Worm (Caenorhabditis elegans): ENCODE measurements around the gene srsx-18.

The srsx-18 gene

DNA sequence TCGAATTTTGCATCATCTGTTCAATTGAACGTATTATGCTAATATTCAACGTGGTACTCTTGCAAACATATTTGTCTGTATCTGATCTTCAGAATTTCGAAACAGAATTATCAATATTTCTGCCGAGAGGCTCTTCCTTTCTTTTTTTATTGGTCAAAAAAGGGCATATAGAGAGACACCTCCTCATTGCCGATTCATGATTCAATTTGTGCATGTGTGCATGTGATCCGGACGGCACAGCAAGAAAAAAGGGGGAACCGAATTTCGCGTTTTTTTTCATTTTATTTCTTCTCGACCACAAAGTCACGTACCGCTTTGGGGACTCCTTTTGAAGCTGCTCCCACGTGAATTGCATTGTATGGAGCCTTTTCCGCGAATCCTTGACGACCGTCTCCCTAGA, 39.2 kb downstream of the srsx-18 start, which contains the start of gene mcp-1:
TSS of gene mcp-1 (plus strand) at position 292 of the 400 bp plus-strand sequence.
- TF ChIP-seq klf-2 (GFP tag; conservative IDR thresholded peaks at IDR 0.05) (no peak), ztf-29 (GFP tag; IDR thresholded peaks at IDR 0.05) (no peak), cog-1 (tag; optimal IDR thresholded peaks at IDR 0.05) (no peak), tab-1 (GFP tag; IDR thresholded peaks at IDR 0.05) (no peak), T22C8.4 (GFP tag; IDR thresholded peaks at IDR 0.05) (no peak), flt-1 (GFP tag; IDR thresholded peaks at IDR 0.05) (no peak), ref-1 (GFP tag; conservative IDR thresholded peaks at IDR 0.05) (no peak), med-1 (GFP tag; optimal IDR thresholded peaks at IDR 0.05; ENCODE audit: insufficient read depth) (no peak), ztf-23 (GFP tag; IDR thresholded peaks at IDR 0.05) (no peak)

DNA sequence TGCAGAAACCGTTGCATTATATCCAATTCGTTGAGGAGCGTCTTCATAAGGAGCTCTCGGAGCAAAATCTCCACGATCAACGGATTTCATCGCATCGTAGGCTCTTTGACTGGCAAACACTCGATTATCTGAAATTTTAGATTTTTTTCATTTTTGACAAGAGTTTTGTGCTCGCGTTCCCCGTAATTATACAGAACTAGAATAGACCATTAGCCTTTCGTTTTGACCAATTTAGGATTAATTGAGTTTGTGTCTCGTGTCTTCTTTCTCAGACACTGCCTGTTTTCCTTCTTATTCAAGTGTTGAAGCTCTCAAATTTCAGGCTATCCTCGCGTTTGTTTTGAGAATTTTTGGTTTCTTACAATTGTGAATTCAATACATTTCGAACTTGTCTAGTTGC, 40.8 kb downstream of the srsx-18 start:
- TF ChIP-seq ref-1 (GFP tag; conservative IDR thresholded peaks at IDR 0.05) (no peak), klf-2 (GFP tag; conservative IDR thresholded peaks at IDR 0.05) (no peak)

- TF ChIP-seq ztf-23 (GFP tag; IDR thresholded peaks at IDR 0.05) (no peak), tab-1 (GFP tag; IDR thresholded peaks at IDR 0.05) (no peak), flt-1 (GFP tag; IDR thresholded peaks at IDR 0.05) (no peak), ref-1 (GFP tag; conservative IDR thresholded peaks at IDR 0.05) (no peak), med-1 (GFP tag; optimal IDR thresholded peaks at IDR 0.05; ENCODE audit: insufficient read depth) (no peak), ztf-29 (GFP tag; IDR thresholded peaks at IDR 0.05) (no peak), T22C8.4 (GFP tag; IDR thresholded peaks at IDR 0.05) (no peak), cog-1 (tag; optimal IDR thresholded peaks at IDR 0.05) (no peak), klf-2 (GFP tag; conservative IDR thresholded peaks at IDR 0.05) (no peak)
Measured at ce11 chrV:5963696-5964095, 41.4 kb downstream of the srsx-18 start, which contains the start of gene pcm-1. Gene pcm-1 (minus strand): TSS chrV:5963882.

DNA sequence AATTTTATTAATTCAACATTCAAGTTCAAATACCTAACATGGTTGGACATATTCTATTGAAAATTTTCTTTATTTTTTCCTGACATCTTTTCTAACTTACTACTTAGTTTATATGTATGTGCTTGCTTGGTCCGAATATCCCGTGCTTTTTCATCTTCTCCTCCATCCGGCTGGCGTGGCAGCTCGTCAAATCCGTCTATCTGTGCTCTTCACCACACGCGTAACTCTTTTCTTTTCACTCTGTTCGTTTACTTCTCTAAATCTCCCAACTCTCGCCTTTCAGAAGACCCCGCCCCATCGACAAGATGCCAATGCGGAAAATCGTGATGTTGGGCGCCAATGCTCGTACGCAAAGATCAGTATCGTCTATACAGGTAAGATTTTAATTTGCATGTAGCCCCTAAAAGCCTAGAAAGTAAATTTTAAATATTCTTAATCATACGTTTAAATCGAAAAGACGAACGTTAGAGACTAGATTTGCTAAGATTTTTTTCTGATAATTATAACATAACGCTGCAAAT, 42.4 kb downstream of the srsx-18 start:
- TF ChIP-seq med-1 (GFP tag; optimal IDR thresholded peaks at IDR 0.05; ENCODE audit: insufficient read depth) = no peak
- no peak for TF ChIP-seq T22C8.4 (GFP tag; IDR thresholded peaks at IDR 0.05)
- TF ChIP-seq ref-1 (GFP tag; conservative IDR thresholded peaks at IDR 0.05) = no peak
- no peak for TF ChIP-seq klf-2 (GFP tag; conservative IDR thresholded peaks at IDR 0.05)
- TF ChIP-seq flt-1 (GFP tag; IDR thresholded peaks at IDR 0.05) = no peak
- no peak for TF ChIP-seq ztf-29 (GFP tag; IDR thresholded peaks at IDR 0.05)

- TF ChIP-seq ztf-23 (GFP tag; IDR thresholded peaks at IDR 0.05) = no peak
- TF ChIP-seq flt-1 (GFP tag; IDR thresholded peaks at IDR 0.05) = no peak
- TF ChIP-seq med-1 (GFP tag; optimal IDR thresholded peaks at IDR 0.05; ENCODE audit: insufficient read depth) = no peak
- TF ChIP-seq cog-1 (tag; optimal IDR thresholded peaks at IDR 0.05) = no peak
- TF ChIP-seq klf-2 (GFP tag; conservative IDR thresholded peaks at IDR 0.05) = no peak
- TF ChIP-seq ref-1 (GFP tag; conservative IDR thresholded peaks at IDR 0.05) = no peak
- TF ChIP-seq T22C8.4 (GFP tag; IDR thresholded peaks at IDR 0.05) = no peak
- TF ChIP-seq tab-1 (GFP tag; IDR thresholded peaks at IDR 0.05) = no peak
- no peak for TF ChIP-seq ztf-29 (GFP tag; IDR thresholded peaks at IDR 0.05)
Measured at ce11 chrV:5972582-5972981, 50.2 kb downstream of the srsx-18 start.

DNA sequence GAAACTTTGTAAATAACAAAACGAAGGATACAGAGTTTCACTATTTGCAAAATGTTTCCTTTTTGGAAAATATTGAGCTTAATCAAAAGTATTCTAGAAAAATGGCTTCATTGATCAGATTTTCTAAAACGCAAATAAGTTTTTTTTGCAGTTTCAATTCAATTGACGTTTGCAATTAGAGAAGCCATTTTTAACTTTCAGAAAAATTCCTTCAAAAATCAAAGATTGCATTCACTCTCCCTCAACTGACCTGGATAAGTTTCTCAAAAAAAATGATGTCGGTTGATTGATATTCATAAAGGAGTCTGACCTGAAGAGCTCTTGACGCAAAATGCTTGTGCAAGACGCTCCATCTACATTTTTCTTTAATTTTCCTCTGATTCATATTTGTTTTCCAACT, 51.4 kb downstream of the srsx-18 start:
- no peak for TF ChIP-seq flt-1 (GFP tag; IDR thresholded peaks at IDR 0.05)
- TF ChIP-seq ztf-23 (GFP tag; IDR thresholded peaks at IDR 0.05) = no peak
- no peak for TF ChIP-seq ztf-29 (GFP tag; IDR thresholded peaks at IDR 0.05)
- TF ChIP-seq klf-2 (GFP tag; conservative IDR thresholded peaks at IDR 0.05) = no peak
- no peak for TF ChIP-seq T22C8.4 (GFP tag; IDR thresholded peaks at IDR 0.05)
- TF ChIP-seq med-1 (GFP tag; optimal IDR thresholded peaks at IDR 0.05; ENCODE audit: insufficient read depth) = no peak
- no peak for TF ChIP-seq ref-1 (GFP tag; conservative IDR thresholded peaks at IDR 0.05)
